Fruit fly (Drosophila melanogaster): ENCODE data around the gene gzl.

The gzl gene

DNA sequence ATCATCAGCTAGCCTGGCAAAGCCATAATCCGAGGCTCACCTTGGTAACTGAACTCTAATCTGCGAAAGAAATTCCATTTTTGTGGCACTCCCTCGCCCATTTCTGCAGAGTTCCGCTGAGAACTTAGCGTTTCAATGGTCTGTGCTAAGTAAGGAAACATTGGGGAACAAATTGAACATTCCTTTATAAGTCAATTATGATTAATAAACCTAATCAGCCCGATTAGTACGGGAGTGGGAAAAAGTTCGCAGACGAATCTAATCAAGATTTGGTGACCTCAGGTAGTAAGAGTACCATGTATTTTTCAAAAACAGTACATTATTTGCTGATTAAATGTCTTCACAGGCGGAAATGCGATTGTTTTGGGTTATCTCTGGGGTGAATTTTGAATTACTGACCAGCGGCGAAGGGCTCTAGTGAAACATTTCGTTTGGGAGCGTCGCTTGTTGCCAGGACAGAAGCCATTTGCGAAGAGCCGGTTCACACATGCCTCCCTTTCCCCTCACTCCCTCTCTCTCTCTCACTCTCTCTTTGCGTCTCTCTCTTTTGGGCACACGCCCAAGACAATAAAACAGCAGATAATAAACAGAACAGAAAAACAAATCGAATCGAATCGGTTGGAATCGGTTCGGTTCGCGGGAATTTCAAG lies 19.9 kb downstream of the gzl start (continued):
- TF ChIP-seq crp (GFP tag; optimal IDR thresholded peaks at IDR 0.05) (no peak), CG12104 (GFP tag; optimal IDR thresholded peaks at IDR 0.05) (no peak), nom (GFP tag; optimal IDR thresholded peaks at IDR 0.05) (peak; percentile 55), nau (GFP tag; optimal IDR thresholded peaks at IDR 0.05) (no peak), D (optimal IDR thresholded peaks at IDR 0.05) (no peak), D (GFP tag; optimal IDR thresholded peaks at IDR 0.05) (no peak), Hand (GFP tag; optimal IDR thresholded peaks at IDR 0.05) (no peak), CG13424 (tag; optimal IDR thresholded peaks at IDR 0.05) (no peak), sug (tag; optimal IDR thresholded peaks at IDR 0.05) (peak; percentile 76), jing (GFP tag; optimal IDR thresholded peaks at IDR 0.05) (no peak), ewg (GFP tag; optimal IDR thresholded peaks at IDR 0.05) (no peak), shn (GFP tag; optimal IDR thresholded peaks at IDR 0.05) (no peak), CG15696 (tag; optimal IDR thresholded peaks at IDR 0.05) (no peak), sens (GFP tag) (peak; percentile 58), hb (GFP tag; IDR thresholded peaks at IDR 0.05; ENCODE audit: partially characterized antibody) (no peak), CG17802 (tag; optimal IDR thresholded peaks at IDR 0.05) (no peak), ftz-f1 (GFP tag; optimal IDR thresholded peaks at IDR 0.05) (no peak), Bgb (GFP tag; IDR thresholded peaks at IDR 0.05; ENCODE audit: partially characterized antibody) (no peak), CG14014 (GFP tag; IDR thresholded peaks at IDR 0.05) (no peak), Hr51 (GFP tag; optimal IDR thresholded peaks at IDR 0.05) (no peak), CG1233 (GFP tag; optimal IDR thresholded peaks at IDR 0.05) (no peak), dysf (GFP tag; IDR thresholded peaks at IDR 0.05) (no peak), Sin3A (optimal IDR thresholded peaks at IDR 0.05) (no peak), Six4 (GFP tag; optimal IDR thresholded peaks at IDR 0.05) (no peak), CG34376 (GFP tag; optimal IDR thresholded peaks at IDR 0.05) (peak; percentile 92), CG17186 (GFP tag; optimal IDR thresholded peaks at IDR 0.05) (no peak), grn (GFP tag; optimal IDR thresholded peaks at IDR 0.05) (peak; percentile 25), CG32532 (GFP tag; IDR thresholded peaks at IDR 0.05) (no peak), CG14710 (tag; optimal IDR thresholded peaks at IDR 0.05) (no peak), HLH3B (GFP tag; IDR thresholded peaks at IDR 0.05) (no peak), Dip3 (GFP tag; optimal IDR thresholded peaks at IDR 0.05) (no peak), CG17612 (GFP tag; IDR thresholded peaks at IDR 0.05) (no peak), insv (GFP tag; optimal IDR thresholded peaks at IDR 0.05) (no peak), CG11085 (GFP tag; IDR thresholded peaks at IDR 0.05) (no peak), eve (GFP tag; optimal IDR thresholded peaks at IDR 0.05) (no peak), CG14441 (GFP tag; IDR thresholded peaks at IDR 0.05) (no peak), chif (GFP tag; optimal IDR thresholded peaks at IDR 0.05) (no peak), Hr3 (GFP tag; optimal IDR thresholded peaks at IDR 0.05) (no peak), sr (GFP tag; IDR thresholded peaks at IDR 0.05) (no peak), Tbp (GFP tag; optimal IDR thresholded peaks at IDR 0.05) (no peak), CG3847 (GFP tag; IDR thresholded peaks at IDR 0.05) (no peak), br (optimal IDR thresholded peaks at IDR 0.05) (no peak), ara (GFP tag; IDR thresholded peaks at IDR 0.05) (no peak), dati (GFP tag; IDR thresholded peaks at IDR 0.05) (no peak), pan (optimal IDR thresholded peaks at IDR 0.05) (no peak), pan (GFP tag; optimal IDR thresholded peaks at IDR 0.05 in 1 of 2, IDR thresholded peaks at IDR 0.05 in 1 of 2) (no peak), danr (GFP tag; IDR thresholded peaks at IDR 0.05) (no peak), aop (GFP tag; IDR thresholded peaks at IDR 0.05) (no peak), Dfd (GFP tag; optimal IDR thresholded peaks at IDR 0.05) (no peak), unc-4 (GFP tag; IDR thresholded peaks at IDR 0.05; ENCODE audit: partially characterized antibody) (no peak), CG2199 (GFP tag; IDR thresholded peaks at IDR 0.05) (peak; percentile 51; the same call in 1 of the 3 replicates), CG8359 (GFP tag; optimal IDR thresholded peaks at IDR 0.05; ENCODE audit: borderline replicate concordance) (no peak)
